Fruit fly (Drosophila melanogaster) whole organism, adult: ENCODE data around the gene ohgt.

Experiments
- CG11617 ChIP-seq: fragments of 200-800 bp; sonication (Bioruptor generic); optimal IDR thresholded peaks from 2 replicates; lab custom pipeline; 2017; ENCODE audit warnings: mild to moderate bottlenecking, missing biosample characterization, missing genetic modification reagents, missing genetic modification characterization
- CG14711 ChIP-seq: fragments of 200-800 bp; sonication (Bioruptor generic); optimal IDR thresholded peaks from 2 replicates; lab custom pipeline; 2018; ENCODE audit warnings: missing biosample characterization, mild to moderate bottlenecking, missing genetic modification characterization, moderate library complexity
- CG33017 ChIP-seq: fragments of 200-800 bp; sonication (Bioruptor generic); optimal IDR thresholded peaks from 2 replicates; lab custom pipeline; 2018; ENCODE audit warnings: missing biosample characterization, mild to moderate bottlenecking, missing genetic modification characterization, moderate library complexity
- CG5204 ChIP-seq: fragments of 200-800 bp; sonication (Bioruptor generic); optimal IDR thresholded peaks from 2 replicates; lab custom pipeline; 2016; ENCODE audit warnings: missing biosample characterization, missing genetic modification characterization

DNA sequence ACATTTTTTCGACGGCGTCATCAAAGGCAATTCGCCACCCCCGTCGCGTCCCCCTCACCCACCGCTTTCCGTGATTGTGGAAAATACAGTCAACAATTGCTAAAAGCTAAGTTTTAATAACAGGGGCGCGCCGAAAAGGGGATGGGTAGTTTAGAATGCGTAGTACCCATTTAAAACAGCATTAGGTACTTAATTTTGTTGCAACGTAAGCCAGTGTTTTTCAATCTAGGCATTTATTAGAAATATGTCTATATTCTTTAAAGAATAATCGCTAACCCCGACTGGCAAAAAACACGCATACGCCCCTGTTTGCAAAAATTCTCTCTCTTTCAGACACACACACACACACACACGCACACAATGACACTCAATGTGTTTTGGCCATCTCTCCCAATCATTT, 35.9 kb downstream of the ohgt start:
- TF ChIP-seq CG33017 (tag; lab: Kevin White, UChicago) = peak; percentile 96
- peak; percentile 94 for TF ChIP-seq CG11617 (GFP tag; lab: Kevin White, UChicago)
- TF ChIP-seq CG5204 = peak; percentile 95
- peak; percentile 88 for TF ChIP-seq CG14711 (tag; lab: Kevin White, UChicago)
